Worm (Caenorhabditis elegans) whole organism, mixed stage, embryonic: Measurements from ENCODE around the gene suox-1.

Experiments
- bed-3 ChIP-seq: fragments of 200-800 bp; sonication (Bioruptor generic); optimal IDR thresholded peaks from 3 replicates; lab custom pipeline; 2018; ENCODE audit warnings: mild to moderate bottlenecking, missing genetic modification characterization, moderate library complexity, missing compliant biosample characterization
- ceh-39 ChIP-seq: fragments of 150-350 bp; optimal IDR thresholded peaks from 2 replicates; lab custom pipeline; 2014; ENCODE audit warnings: missing biosample characterization, missing genetic modification characterization
- ceh-43 ChIP-seq: fragments of 200-800 bp; sonication (Bioruptor generic); optimal IDR thresholded peaks from 2 replicates; lab custom pipeline; 2018; ENCODE audit warnings: mild to moderate bottlenecking, missing genetic modification characterization, moderate library complexity, missing compliant biosample characterization
- cnd-1 ChIP-seq: fragments of 200-800 bp; sonication (Bioruptor generic); optimal IDR thresholded peaks from 2 replicates; lab custom pipeline; 2018; ENCODE audit warnings: mild to moderate bottlenecking, missing genetic modification characterization, missing compliant biosample characterization
- hlh-1 ChIP-seq: fragments of 150-350 bp; optimal IDR thresholded peaks from 2 replicates; lab custom pipeline; 2014; ENCODE audit warnings: missing biosample characterization, missing genetic modification reagents, missing genetic modification characterization
- lin-13 ChIP-seq: fragments of 150-350 bp; optimal IDR thresholded peaks from 2 replicates; lab custom pipeline; 2014; ENCODE audit warnings: missing biosample characterization, missing genetic modification characterization
- nhr-12 ChIP-seq: fragments of 150-350 bp; optimal IDR thresholded peaks from 2 replicates; lab custom pipeline; 2014; ENCODE audit warnings: missing biosample characterization, missing genetic modification characterization
- nhr-28 ChIP-seq: fragments of 150-350 bp; optimal IDR thresholded peaks from 2 replicates; lab custom pipeline; 2014; ENCODE audit warnings: missing biosample characterization, missing genetic modification characterization
- nhr-76 ChIP-seq: sonication (generic microtip); optimal IDR thresholded peaks from 2 replicates; lab custom pipeline; 2017; ENCODE audit warnings: missing biosample characterization, missing genetic modification characterization
- pha-4 ChIP-seq: fragments of 150-350 bp; optimal IDR thresholded peaks from 2 replicates; lab custom pipeline; 2018; ENCODE audit warnings: missing biosample characterization, missing genetic modification reagents, missing genetic modification characterization
- snpc-4 ChIP-seq: fragments of 150-350 bp; optimal IDR thresholded peaks from 2 replicates; lab custom pipeline; 2014; ENCODE audit warnings: missing biosample characterization, missing genetic modification characterization
- unc-39 ChIP-seq: fragments of 150-350 bp; optimal IDR thresholded peaks from 2 replicates; lab custom pipeline; 2014; ENCODE audit warnings: missing biosample characterization, missing genetic modification characterization
- unc-62 ChIP-seq: fragments of 150-350 bp; optimal IDR thresholded peaks from 2 replicates; lab custom pipeline; 2014; ENCODE audit warnings: missing biosample characterization, missing genetic modification reagents, missing genetic modification characterization
- ztf-11 ChIP-seq: fragments of 150-350 bp; optimal IDR thresholded peaks from 2 replicates; lab custom pipeline; 2014; ENCODE audit warnings: missing biosample characterization, missing genetic modification characterization

DNA sequence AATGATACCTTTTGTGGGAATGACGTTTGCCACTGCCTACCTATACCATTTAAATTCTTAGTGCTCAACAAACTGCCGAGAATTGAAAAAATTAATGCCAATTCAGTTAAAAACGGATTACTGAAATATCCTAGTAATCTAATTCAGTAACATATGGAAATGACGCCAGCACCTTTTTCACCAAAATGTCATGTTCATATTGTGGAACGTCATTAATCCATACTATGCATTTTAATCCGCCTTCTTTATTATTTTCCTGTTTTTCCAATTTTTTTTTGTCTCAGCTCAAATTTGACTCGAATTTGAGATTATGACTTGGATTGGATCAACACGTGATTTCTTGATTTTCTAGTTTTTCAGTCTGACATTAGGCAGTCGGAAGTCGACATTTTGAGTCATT is 44.1 kb downstream of the suox-1 start:
- no peak for TF ChIP-seq nhr-12
- no peak for TF ChIP-seq unc-39 (tag; lab: Kevin White, UChicago)
- no peak for TF ChIP-seq ztf-11
- TF ChIP-seq ceh-39 (tag; lab: Kevin White, UChicago): no peak
- no peak for TF ChIP-seq cnd-1 (tag; lab: Kevin White, UChicago)
- no peak for TF ChIP-seq nhr-28 (tag; lab: Kevin White, UChicago)
- no peak for TF ChIP-seq pha-4 (tag; lab: Kevin White, UChicago)
- no peak for TF ChIP-seq bed-3 (GFP tag; lab: Kevin White, UChicago)
- no peak for TF ChIP-seq snpc-4 (tag; lab: Kevin White, UChicago)
- TF ChIP-seq nhr-76 (tag; lab: Kevin White, UChicago): no peak
- no peak for TF ChIP-seq hlh-1 (tag; lab: Kevin White, UChicago)
- TF ChIP-seq lin-13 (tag; lab: Kevin White, UChicago): no peak
- TF ChIP-seq ceh-43 (GFP tag; lab: Kevin White, UChicago): no peak
- TF ChIP-seq unc-62 (GFP tag; lab: Kevin White, UChicago): no peak
